Fruit fly (Drosophila melanogaster): ENCODE measurements around the gene RpL34b.

DNA sequence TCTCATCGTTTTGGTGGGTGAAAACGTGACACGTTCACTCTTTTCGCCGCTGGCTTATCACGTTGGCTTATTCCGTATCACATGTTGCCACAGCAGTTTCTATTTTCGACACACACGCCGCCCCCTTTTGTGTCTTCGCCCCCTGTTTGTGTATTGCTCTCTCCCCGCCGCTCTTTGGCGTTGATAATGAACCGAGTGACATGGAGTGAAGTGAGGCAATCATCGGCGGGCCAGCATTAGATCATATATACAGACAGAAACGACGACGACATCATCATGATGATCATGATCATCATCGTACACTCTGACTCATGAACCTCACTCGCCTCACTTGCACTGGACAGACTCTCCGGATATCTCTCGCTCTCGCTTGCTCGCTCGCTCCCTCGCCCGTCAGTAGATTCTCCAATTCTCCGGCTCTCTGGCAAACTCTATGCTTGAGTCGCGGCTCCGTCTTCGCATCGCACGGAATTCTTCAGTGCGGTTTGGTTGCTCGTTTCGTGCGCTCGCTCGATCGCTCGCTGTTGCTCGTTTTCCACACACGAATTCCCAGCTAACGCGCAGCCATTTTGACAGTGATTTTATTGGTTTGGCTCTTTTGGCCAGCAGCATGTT lies 35.4 kb upstream of the RpL34b start:
- TF ChIP-seq Ets21C (GFP tag; optimal IDR thresholded peaks at IDR 0.05), result no peak
- TF ChIP-seq fd59A (GFP tag; optimal IDR thresholded peaks at IDR 0.05), result no peak
- no peak for TF ChIP-seq CG10631 (GFP tag; optimal IDR thresholded peaks at IDR 0.05)
- TF ChIP-seq CG6854 (GFP tag; optimal IDR thresholded peaks at IDR 0.05), result no peak
- no peak for TF ChIP-seq Met (GFP tag; optimal IDR thresholded peaks at IDR 0.05)
- no peak for TF ChIP-seq Gug (GFP tag; IDR thresholded peaks at IDR 0.05)
- peak; percentile 23; the same call in 1 of the 2 replicates for TF ChIP-seq CG15336 (GFP tag; IDR thresholded peaks at IDR 0.05)
- no peak for TF ChIP-seq Sox102F (GFP tag; optimal IDR thresholded peaks at IDR 0.05)
- TF ChIP-seq lz (GFP tag; optimal IDR thresholded peaks at IDR 0.05), result no peak
- no peak for TF ChIP-seq topi (GFP tag; optimal IDR thresholded peaks at IDR 0.05)
